Worm (Caenorhabditis elegans) whole organism, L3 larva: ENCODE data around the gene srj-21.
A peak's percentile ranks its signal among the peaks of the same experiment; 100 is the strongest.

Experiments
- aly-2 ChIP-seq: fragments of 150-350 bp; optimal IDR thresholded peaks from 2 replicates; lab custom pipeline; 2014; ENCODE audit warnings: missing biosample characterization, missing genetic modification characterization
- ama-1 ChIP-seq: fragments of 150-350 bp; optimal IDR thresholded peaks from 2 replicates; lab custom pipeline; 2018
- ceh-16 ChIP-seq: sonication (generic microtip); optimal IDR thresholded peaks from 2 replicates; lab custom pipeline; 2017; ENCODE audit warnings: missing biosample characterization, missing genetic modification characterization
- ceh-82 ChIP-seq: fragments of 150-350 bp; optimal IDR thresholded peaks from 2 replicates; lab custom pipeline; 2014; ENCODE audit warnings: missing biosample characterization, missing genetic modification characterization
- ceh-9 ChIP-seq: sonication (generic microtip); optimal IDR thresholded peaks from 2 replicates; lab custom pipeline; 2018; ENCODE audit warnings: missing biosample characterization, missing genetic modification characterization
- egl-27 ChIP-seq: sonication (generic microtip); optimal IDR thresholded peaks from 4 replicates; lab custom pipeline; 2017; ENCODE audit warnings: missing biosample characterization, missing genetic modification reagents, missing genetic modification characterization
- elt-2 ChIP-seq: sonication (generic microtip); optimal IDR thresholded peaks from 2 replicates; lab custom pipeline; 2016; ENCODE audit warnings: missing genetic modification reagents, mild to moderate bottlenecking, missing genetic modification characterization, missing compliant biosample characterization
- elt-3 ChIP-seq, 3 experiments: fragments of 150-350 bp in 1 of 3; sonication (generic microtip) in 2 of 3; optimal IDR thresholded peaks; 2 replicates in 2 of 3; 4 replicates in 1 of 3; lab custom pipeline; 2014 to 2017; ENCODE audit warnings: missing biosample characterization in 3 of 3, missing genetic modification characterization in 3 of 3
- fkh-10 ChIP-seq: sonication (generic microtip); optimal IDR thresholded peaks from 2 replicates; lab custom pipeline; 2017; ENCODE audit warnings: missing biosample characterization, missing genetic modification reagents, missing genetic modification characterization
- fkh-2 ChIP-seq: fragments of 150-350 bp; optimal IDR thresholded peaks from 2 replicates; lab custom pipeline; 2014; ENCODE audit warnings: missing biosample characterization, missing genetic modification reagents, missing genetic modification characterization
- fos-1 ChIP-seq: fragments of 150-350 bp; optimal IDR thresholded peaks from 2 replicates; lab custom pipeline; 2014; ENCODE audit warnings: missing biosample characterization, missing genetic modification characterization
- hmg-11 ChIP-seq: sonication (generic microtip); optimal IDR thresholded peaks from 2 replicates; lab custom pipeline; 2016; ENCODE audit warnings: missing genetic modification characterization, missing compliant biosample characterization
- jun-1 ChIP-seq: fragments of 150-350 bp; optimal IDR thresholded peaks from 2 replicates; lab custom pipeline; 2014; ENCODE audit warnings: missing biosample characterization, missing genetic modification reagents, missing genetic modification characterization
- lin-39 ChIP-seq: fragments of 150-350 bp; optimal IDR thresholded peaks from 2 replicates; lab custom pipeline; 2018; ENCODE audit warnings: missing biosample characterization, missing genetic modification reagents, missing genetic modification characterization
- lsy-12 ChIP-seq: sonication (generic microtip); optimal IDR thresholded peaks from 2 replicates; lab custom pipeline; 2016; ENCODE audit warnings: mild to moderate bottlenecking, missing genetic modification characterization, missing compliant biosample characterization
- mdl-1 ChIP-seq: fragments of 150-350 bp; optimal IDR thresholded peaks from 2 replicates; lab custom pipeline; 2014; ENCODE audit warnings: missing biosample characterization, missing genetic modification characterization
- nfya-1 ChIP-seq: sonication (generic microtip); optimal IDR thresholded peaks from 2 replicates; lab custom pipeline; 2017; ENCODE audit warnings: missing genetic modification characterization, mild to moderate bottlenecking, missing compliant biosample characterization, antibody characterized with exemption, moderate library complexity; ENCODE audit not compliant: insufficient read depth
- nhr-11 ChIP-seq: fragments of 150-350 bp; optimal IDR thresholded peaks from 2 replicates; lab custom pipeline; 2014; ENCODE audit warnings: missing biosample characterization, missing genetic modification characterization
- nhr-23 ChIP-seq: fragments of 150-350 bp; optimal IDR thresholded peaks from 2 replicates; lab custom pipeline; 2014; ENCODE audit warnings: missing biosample characterization, missing genetic modification reagents, missing genetic modification characterization
- nhr-237 ChIP-seq: fragments of 150-350 bp; optimal IDR thresholded peaks from 2 replicates; lab custom pipeline; 2014; ENCODE audit warnings: missing biosample characterization, missing genetic modification characterization
- nhr-25 ChIP-seq: sonication (generic microtip); optimal IDR thresholded peaks from 2 replicates; lab custom pipeline; 2017; ENCODE audit warnings: missing biosample characterization, missing genetic modification characterization
- nhr-43 ChIP-seq: sonication (generic microtip); optimal IDR thresholded peaks from 2 replicates; lab custom pipeline; 2016; ENCODE audit warnings: mild to moderate bottlenecking, missing genetic modification characterization, missing compliant biosample characterization; ENCODE audit not compliant: poor library complexity, severe bottlenecking
- nhr-77 ChIP-seq: fragments of 150-350 bp; optimal IDR thresholded peaks from 2 replicates; lab custom pipeline; 2014; ENCODE audit warnings: missing biosample characterization, missing genetic modification characterization
- pqm-1 ChIP-seq: fragments of 150-350 bp; optimal IDR thresholded peaks from 2 replicates; lab custom pipeline; 2017; ENCODE audit warnings: missing biosample characterization, missing genetic modification characterization, inconsistent platforms
- skn-1 ChIP-seq: fragments of 150-350 bp; optimal IDR thresholded peaks from 2 replicates; lab custom pipeline; 2014; ENCODE audit warnings: missing biosample characterization, missing genetic modification characterization
- tbx-2 ChIP-seq: sonication (generic microtip); optimal IDR thresholded peaks from 2 replicates; lab custom pipeline; 2016; ENCODE audit warnings: mild to moderate bottlenecking, missing genetic modification characterization, missing compliant biosample characterization
- unc-39 ChIP-seq: sonication (generic microtip); optimal IDR thresholded peaks from 4 replicates; lab custom pipeline; 2017; ENCODE audit warnings: missing biosample characterization, missing genetic modification characterization
- unc-62 ChIP-seq: fragments of 150-350 bp; sonication (generic microtip); optimal IDR thresholded peaks from 4 replicates; lab custom pipeline; 2014; ENCODE audit warnings: missing biosample characterization, missing genetic modification reagents, missing genetic modification characterization
- ztf-11 ChIP-seq: fragments of 150-350 bp; optimal IDR thresholded peaks from 2 replicates; lab custom pipeline; 2014; ENCODE audit warnings: missing biosample characterization, missing genetic modification characterization
- ztf-4 ChIP-seq: fragments of 150-350 bp; optimal IDR thresholded peaks from 2 replicates; lab custom pipeline; 2014; ENCODE audit warnings: missing biosample characterization, missing genetic modification characterization

srj-21 gene

DNA sequence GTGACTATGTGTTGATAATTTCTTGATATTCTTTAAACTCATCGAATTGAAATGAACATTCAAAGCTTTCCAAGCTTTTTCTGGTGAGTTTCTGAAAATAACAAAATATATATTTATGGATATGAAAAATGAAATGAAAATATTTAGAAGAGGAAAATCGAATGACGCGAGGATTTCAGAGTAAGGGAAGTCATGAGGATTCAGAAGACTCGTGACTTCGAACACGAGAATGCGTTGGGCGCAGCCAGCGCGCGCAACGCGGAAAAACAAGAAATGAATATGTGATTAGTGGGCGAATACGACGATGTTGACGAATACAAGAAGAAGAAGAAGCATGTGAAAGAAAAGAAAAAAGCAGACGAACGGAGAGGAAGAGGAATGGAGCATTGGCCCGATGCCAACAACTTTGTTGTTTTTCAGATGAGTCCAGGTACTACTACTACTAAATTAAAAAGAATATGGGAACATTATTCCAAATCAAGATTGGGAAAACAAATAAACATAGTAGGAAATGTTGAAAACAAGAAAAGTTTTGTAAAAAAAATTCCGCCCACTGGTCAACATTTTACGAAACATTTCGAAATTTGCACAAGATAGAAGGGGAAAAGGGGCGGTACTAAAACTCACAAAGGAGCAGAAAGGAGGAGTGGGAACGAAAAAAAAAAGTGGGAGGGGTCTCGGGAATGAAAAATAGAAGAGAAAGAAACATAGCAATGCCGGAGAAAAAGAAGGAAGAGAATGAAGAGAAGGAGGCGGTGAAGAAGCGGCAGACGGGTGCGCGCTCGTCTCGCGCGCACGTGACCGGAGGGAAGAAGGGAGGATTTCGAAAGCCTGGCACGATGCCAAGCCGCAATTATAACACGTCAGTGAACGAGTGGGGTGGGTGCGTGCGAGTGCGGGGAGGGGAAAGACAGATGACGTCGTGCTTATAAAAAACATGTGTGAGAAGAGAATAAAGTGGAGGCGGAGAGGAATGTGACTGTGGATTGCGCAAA, 29.7 kb upstream of the srj-21 start (continued):
- no peak for TF ChIP-seq ztf-11 (tag; lab: Kevin White, UChicago)
- TF ChIP-seq egl-27 (tag; lab: Kevin White, UChicago) = peak; percentile 65

DNA sequence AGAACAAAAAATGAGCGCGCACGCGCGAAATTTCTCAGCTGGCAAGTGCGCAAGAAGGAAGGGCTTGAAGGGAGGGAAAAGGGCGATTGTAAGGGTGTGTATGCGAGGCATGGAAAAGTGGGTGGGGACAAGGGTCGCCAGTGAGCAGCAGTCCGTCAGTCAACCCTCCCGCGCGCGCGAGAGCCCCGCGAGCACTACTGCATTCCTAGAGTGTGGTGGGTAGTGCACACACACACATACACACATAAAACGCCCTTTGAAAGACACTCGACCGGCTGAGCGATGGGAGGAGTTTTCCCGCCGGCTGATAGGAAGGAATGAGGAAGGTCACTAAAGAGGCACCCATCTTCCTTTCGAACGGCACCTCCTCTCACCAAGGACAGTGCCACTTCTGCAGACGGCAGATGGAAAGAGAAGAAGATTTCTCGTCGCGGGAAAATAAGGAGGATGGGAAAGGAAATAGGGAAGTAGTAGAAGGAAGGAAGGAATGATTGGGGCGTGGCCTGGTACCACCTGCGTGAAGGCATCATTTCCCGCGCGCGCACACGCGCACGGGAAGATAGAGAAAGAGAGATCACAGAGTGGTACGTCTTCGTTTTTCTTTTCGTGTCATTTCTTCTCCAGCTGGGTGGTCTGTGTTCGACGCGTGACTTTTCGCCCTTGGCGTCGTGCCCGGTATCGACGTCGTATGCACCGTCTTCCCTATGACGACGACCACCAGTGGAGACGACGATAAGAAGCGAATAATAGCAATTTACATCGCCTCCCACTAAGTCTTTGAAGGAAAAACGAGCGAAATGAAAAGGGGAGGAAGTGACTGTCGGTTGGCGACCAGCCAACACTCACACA, 28.0 kb upstream of the srj-21 start:
- TF ChIP-seq ama-1 (lab: Kevin White, UChicago) (no peak), nhr-23 (tag; lab: Kevin White, UChicago) (peak; percentile 95), hmg-11 (tag; lab: Kevin White, UChicago) (peak; percentile 33), nhr-25 (tag; lab: Kevin White, UChicago) (peak; percentile 81), egl-27 (tag; lab: Kevin White, UChicago) (peak; percentile 44), tbx-2 (peak; percentile 34), nhr-237 (tag; lab: Kevin White, UChicago) (no peak), skn-1 (tag; lab: Kevin White, UChicago) (peak; percentile 5), nfya-1 (tag; lab: Kevin White, UChicago) (no peak), elt-3 (tag; optimal IDR thresholded peaks at IDR 0.05; lab: Kevin White, UChicago) (peak in 1 of 3 experiments; percentile 70), lsy-12 (tag; lab: Kevin White, UChicago) (no peak), mdl-1 (peak; percentile 63), nhr-43 (tag; lab: Kevin White, UChicago) (peak; percentile 96), lin-39 (tag; lab: Kevin White, UChicago) (peak; percentile 78), ztf-4 (tag; lab: Kevin White, UChicago) (peak; percentile 28), jun-1 (tag; lab: Kevin White, UChicago) (peak; percentile 57)

- TF ChIP-seq egl-27 (tag; lab: Kevin White, UChicago) = no peak
- TF ChIP-seq ztf-11 (tag; lab: Kevin White, UChicago) = no peak
- no peak for TF ChIP-seq nhr-77
- no peak for TF ChIP-seq hmg-11 (tag; lab: Kevin White, UChicago)
- no peak for TF ChIP-seq ztf-4 (tag; lab: Kevin White, UChicago)
- TF ChIP-seq ceh-9 (tag; lab: Kevin White, UChicago) = no peak
- no peak for TF ChIP-seq fkh-10 (GFP tag; lab: Kevin White, UChicago)
- no peak for TF ChIP-seq mdl-1
- no peak for TF ChIP-seq aly-2 (tag; lab: Kevin White, UChicago)
- TF ChIP-seq skn-1 (tag; lab: Kevin White, UChicago) = no peak
- no peak for TF ChIP-seq nhr-23 (tag; lab: Kevin White, UChicago)
- no peak for TF ChIP-seq elt-3 (tag; optimal IDR thresholded peaks at IDR 0.05; lab: Kevin White, UChicago)
- TF ChIP-seq elt-2 (tag; lab: Kevin White, UChicago) = no peak
- TF ChIP-seq nhr-43 (tag; lab: Kevin White, UChicago) = no peak
- no peak for TF ChIP-seq unc-39 (tag; lab: Kevin White, UChicago)
- TF ChIP-seq unc-62 (GFP tag; lab: Kevin White, UChicago) = no peak
- no peak for TF ChIP-seq ceh-82 (tag; lab: Kevin White, UChicago)
- TF ChIP-seq fos-1 (tag; lab: Kevin White, UChicago) = no peak
- TF ChIP-seq ama-1 (lab: Kevin White, UChicago) = no peak
These were observed 27.1 kb upstream of the srj-21 start for ce11 chrV:10718037-10718436.

- TF ChIP-seq nfya-1 (tag; lab: Kevin White, UChicago) = peak; percentile 4
- TF ChIP-seq fkh-2 (tag; lab: Kevin White, UChicago) = no peak
- peak; percentile 62 for TF ChIP-seq nhr-11 (tag; lab: Kevin White, UChicago)
- TF ChIP-seq ceh-16 (tag; lab: Kevin White, UChicago) = no peak
- no peak for TF ChIP-seq elt-2 (tag; lab: Kevin White, UChicago)
- TF ChIP-seq pqm-1 (tag; lab: Kevin White, UChicago) = peak; percentile 34
These were observed 25.9 kb upstream of the srj-21 start for ce11 chrV:10719019-10719832.
